Worm (Caenorhabditis elegans): ENCODE results near the gene him-10.

- TF ChIP-seq klf-2 (GFP tag; conservative IDR thresholded peaks at IDR 0.05): no peak
- TF ChIP-seq flt-1 (GFP tag; IDR thresholded peaks at IDR 0.05): no peak
- TF ChIP-seq ref-1 (GFP tag; conservative IDR thresholded peaks at IDR 0.05): no peak
- TF ChIP-seq ztf-23 (GFP tag; IDR thresholded peaks at IDR 0.05): no peak
- TF ChIP-seq med-1 (GFP tag; optimal IDR thresholded peaks at IDR 0.05; ENCODE audit: insufficient read depth): no peak
- no peak for TF ChIP-seq T22C8.4 (GFP tag; IDR thresholded peaks at IDR 0.05)
- no peak for TF ChIP-seq cog-1 (tag; optimal IDR thresholded peaks at IDR 0.05)
These were observed 30.3 kb downstream of the him-10 start, which contains the start of the genes R12B2.13 and mdt-15 for ce11 chrIII:5833376-5833775.
